Worm (Caenorhabditis elegans) whole organism, L4/young adult: ENCODE results near the gene far-3.

Source experiments
- W03F9.2 ChIP-seq: fragments of 150-350 bp; optimal IDR thresholded peaks from 2 replicates; lab custom pipeline; 2014; ENCODE audit warnings: missing biosample characterization, missing genetic modification characterization
- dao-5 ChIP-seq: sonication (generic microtip); optimal IDR thresholded peaks from 2 replicates; lab custom pipeline; 2016; ENCODE audit warnings: missing genotype, missing genetic modification characterization, moderate library complexity, missing compliant biosample characterization
- him-1 ChIP-seq: sonication (generic microtip); optimal IDR thresholded peaks from 2 replicates; lab custom pipeline; 2016; ENCODE audit warnings: missing genotype, missing genetic modification reagents, missing genetic modification characterization, missing compliant biosample characterization

Gene far-3

DNA sequence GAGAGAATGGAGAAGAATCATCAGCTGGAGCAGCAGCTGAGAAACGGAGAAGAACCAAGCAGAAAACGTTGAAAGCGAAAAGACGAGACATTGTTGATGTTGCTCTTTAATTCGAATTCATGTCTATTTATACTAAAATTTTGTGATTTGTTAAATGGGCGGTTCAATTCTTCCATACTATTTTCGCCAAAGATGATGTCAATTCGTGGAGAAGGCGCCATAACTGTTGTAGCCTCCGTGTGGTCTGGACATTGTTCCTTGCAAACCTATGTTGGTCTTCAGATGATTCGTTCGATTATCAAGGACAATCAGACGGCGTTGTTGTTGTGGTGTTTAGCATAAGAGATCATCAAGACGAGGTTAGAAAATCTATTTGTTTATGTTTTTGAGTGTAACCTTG, at the start of gene far-3:
Gene far-3, minus strand, starts transcription at position 101 of the 400 bp plus-strand sequence.
- TF ChIP-seq dao-5 (tag; lab: Kevin White, UChicago) (no peak), him-1 (tag; lab: Kevin White, UChicago) (no peak), W03F9.2 (no peak)

DNA sequence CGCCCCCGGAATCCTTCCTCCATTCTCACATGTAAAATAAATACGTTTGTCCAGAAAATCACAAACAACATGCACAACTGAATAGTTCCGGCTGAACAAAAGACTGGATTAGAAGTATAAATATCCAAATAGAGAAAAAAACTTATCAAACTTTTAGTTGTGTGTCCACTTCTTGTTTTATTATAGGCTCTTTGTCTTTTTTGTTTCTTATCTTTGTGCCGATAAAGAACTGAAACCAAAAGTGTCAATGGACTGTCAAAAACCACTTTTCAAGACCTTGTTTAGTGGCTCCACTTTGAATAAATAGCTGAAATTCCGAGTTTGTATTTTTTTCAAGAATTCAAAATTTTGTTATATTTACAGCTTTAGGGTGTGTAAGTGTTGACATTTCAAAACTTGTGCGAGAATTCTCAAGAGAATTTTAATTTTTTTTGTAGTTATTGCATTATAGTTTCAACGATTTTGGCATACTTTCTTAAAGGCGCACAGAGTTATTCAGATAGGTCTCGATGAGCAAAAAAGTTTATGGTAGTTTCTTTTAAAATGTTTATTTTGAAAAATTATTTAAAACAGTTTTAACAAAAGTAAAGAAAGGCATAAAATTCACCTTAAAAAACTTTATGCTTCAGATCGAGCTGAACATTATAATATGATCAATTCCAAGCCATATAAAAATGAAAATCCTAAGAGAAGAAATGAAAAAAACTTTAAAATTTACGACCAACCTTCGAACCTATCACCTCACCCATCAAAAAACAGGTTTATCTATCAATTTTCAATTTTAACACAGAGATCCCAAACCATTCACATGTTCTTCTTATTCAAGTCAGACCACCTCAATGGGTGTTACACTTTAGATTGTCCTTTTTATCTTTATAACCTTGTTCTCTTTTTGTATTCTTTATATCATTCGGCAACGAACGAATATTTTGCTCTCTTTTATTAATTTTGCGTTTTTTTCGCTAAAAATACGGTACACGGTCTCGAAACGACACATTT, 49.1 kb upstream of the far-3 start:
- TF ChIP-seq dao-5 (tag; lab: Kevin White, UChicago) (no peak), him-1 (tag; lab: Kevin White, UChicago) (no peak), W03F9.2 (no peak)

DNA sequence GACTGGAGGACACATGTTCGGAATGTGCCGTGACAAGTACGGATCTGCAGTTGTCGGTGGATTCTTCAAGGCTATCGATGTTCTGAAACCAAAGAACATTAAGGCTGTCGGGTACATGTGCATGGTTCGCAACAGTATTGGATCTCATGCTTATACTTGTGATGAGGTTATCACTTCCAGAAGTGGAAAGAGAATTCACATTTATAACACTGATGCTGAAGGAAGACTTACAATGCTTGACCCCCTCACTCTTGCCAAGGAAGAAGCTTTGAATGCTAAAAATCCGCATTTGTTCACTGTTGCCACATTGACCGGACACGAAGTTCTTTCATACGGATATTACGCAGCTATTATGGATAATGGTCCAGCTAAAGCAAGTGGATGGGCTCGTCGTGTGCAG, 47.7 kb upstream of the far-3 start:
- TF ChIP-seq W03F9.2 (no peak), him-1 (tag; lab: Kevin White, UChicago) (no peak), dao-5 (tag; lab: Kevin White, UChicago) (no peak)

DNA sequence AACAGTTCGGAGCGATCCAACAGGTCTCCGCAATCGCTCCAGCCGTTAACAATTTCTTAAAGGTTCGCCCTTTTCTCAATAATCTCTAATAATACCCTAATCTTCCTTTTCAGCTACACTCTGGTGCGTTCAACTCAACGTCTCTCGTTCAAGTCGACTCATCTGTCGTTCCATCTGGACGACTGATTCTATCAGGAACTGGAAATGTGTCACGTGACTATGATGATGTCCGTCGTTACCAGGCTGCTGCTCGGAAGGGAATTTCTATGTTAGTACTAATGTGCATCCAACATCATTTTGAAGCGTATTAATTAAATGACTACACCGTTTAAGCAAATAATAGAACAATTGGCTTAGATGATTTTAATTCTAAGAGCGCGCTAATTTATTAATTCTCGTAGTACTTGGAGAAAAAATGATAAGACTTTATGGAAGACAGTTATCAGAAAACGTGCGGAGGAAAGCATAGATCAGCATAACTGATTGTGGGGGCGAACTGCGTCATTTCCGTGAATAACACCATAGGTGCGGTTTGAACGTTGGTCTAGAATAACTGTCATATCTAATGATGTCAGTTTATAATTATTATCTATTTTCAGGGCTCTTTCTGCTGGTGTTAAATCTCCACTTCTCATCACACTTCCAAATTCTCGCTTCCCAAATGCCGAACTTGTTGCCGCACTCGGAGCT, 46.7 kb upstream of the far-3 start:
- TF ChIP-seq him-1 (tag; lab: Kevin White, UChicago) (no peak), dao-5 (tag; lab: Kevin White, UChicago) (no peak)

DNA sequence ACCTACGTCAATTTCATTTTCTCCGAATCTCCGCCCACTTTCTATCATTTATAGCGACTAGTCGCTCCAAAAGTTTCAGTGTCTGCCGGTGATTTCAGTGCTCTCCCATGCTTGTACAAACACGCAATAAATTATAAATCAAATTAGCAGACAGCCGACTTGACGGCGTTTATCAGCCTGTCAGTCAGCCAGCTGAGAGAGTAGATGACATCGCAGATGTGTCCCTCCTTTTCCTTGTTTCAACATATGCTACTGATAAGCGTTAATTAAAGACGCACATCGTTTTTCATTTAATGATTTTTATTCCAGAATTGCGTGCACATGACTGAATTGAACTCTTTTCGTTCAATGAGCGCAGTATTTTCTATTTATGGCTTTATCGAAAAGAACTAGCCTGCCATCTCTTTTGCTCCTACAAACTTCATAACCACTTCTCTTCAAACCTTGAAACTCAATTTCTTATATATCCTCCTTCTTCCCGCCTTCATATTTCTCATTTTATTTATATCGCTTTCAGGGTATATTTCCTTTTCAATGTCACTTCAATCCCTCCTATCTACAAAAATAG, 46.0 kb upstream of the far-3 start, which contains the start of gene lap-2:
Gene lap-2, plus strand, starts transcription at position 518 of the 568 bp plus-strand sequence.
- TF ChIP-seq W03F9.2 (no peak), him-1 (tag; lab: Kevin White, UChicago) (no peak), dao-5 (tag; lab: Kevin White, UChicago) (no peak)

DNA sequence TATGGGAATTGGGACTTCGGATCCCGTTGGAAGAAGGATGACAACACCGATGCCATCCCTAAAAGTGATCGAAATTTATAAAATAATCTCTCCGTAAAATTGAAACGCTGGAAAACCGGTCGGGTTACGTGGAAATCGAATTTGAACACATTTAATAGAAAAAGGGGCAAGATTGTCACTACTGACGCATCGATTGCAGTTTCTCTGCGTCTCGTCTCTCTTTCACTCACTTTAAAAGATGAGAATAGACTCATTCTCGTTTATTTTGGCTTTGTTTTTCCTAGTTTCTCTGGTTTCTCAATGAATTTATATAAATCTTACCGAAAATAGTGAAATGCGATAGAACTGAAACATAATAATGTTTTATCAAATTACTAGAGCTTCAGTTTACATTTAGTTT, 44.3 kb upstream of the far-3 start, which contains the start of gene scyl-1:
Gene scyl-1, minus strand, starts transcription at position 56 of the 400 bp plus-strand sequence.
- no peak for TF ChIP-seq W03F9.2
- TF ChIP-seq him-1 (tag; lab: Kevin White, UChicago): no peak
- TF ChIP-seq dao-5 (tag; lab: Kevin White, UChicago): no peak

DNA sequence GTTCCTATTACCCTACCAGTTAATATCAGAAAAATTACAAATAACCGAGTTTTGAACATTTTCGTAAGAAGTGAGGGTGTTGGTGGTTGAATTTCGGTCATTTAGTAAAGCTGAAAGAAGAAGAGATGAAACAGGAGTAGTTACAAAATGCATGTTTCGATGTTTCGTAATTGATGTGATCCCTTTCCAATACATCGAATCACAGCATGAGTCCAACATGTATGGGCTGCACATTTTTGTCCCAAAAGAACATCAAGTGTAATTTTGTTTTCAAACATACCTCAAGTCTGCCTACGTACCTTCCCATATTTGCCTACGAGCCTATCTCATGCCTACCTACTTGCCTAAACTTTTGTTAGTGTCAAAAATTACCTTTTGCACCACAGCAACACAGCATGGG, 39.1 kb upstream of the far-3 start, which contains the start of gene W07G4.2:
Gene W07G4.2, minus strand, starts transcription at position 101 of the 400 bp plus-strand sequence.
- TF ChIP-seq dao-5 (tag; lab: Kevin White, UChicago) (no peak), him-1 (tag; lab: Kevin White, UChicago) (no peak), W03F9.2 (no peak)

DNA sequence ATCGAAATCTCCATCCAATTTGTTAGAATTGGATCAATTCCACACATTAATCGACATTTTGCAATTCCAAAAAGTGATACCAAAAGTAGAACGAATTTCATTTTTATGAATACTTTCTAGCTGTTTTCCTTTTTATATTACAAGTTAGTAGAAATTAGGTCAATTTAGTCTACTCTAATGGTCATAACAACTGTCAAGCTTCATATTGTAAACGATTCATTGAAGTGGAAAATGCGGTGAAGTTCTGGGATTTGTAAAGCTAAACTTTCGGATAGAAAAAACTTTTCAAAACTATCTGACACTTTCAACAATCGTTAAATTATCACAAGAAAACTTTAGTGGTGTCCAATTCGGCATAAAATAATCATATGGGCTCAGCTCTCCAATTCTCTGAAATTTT, 37.3 kb upstream of the far-3 start, which contains the start of gene W07G4.7:
Gene W07G4.7, minus strand, starts transcription at position 101 of the 400 bp plus-strand sequence.
- no peak for TF ChIP-seq dao-5 (tag; lab: Kevin White, UChicago)
- no peak for TF ChIP-seq him-1 (tag; lab: Kevin White, UChicago)
- no peak for TF ChIP-seq W03F9.2

DNA sequence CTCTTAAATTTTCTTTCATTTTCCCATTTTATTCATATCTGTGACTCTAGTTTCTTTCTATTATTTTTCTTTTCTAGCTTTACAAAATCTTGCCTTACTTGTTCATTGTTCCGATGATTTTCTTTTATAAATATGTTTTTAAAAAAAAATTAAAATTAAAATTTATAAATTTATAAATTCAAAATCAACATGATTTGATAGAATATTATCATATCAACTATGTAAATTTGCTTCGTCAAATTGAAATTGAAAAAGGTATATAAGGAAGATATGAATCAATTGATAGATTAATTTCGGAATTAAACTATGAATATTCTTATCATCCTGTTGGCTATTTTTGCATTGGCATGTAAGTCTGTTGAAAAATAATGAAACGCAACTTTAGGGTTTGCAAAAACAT, 35.9 kb upstream of the far-3 start, which contains the start of gene W07G4.1:
Gene W07G4.1, plus strand, starts transcription at position 301 of the 400 bp plus-strand sequence.
- TF ChIP-seq dao-5 (tag; lab: Kevin White, UChicago): no peak

DNA sequence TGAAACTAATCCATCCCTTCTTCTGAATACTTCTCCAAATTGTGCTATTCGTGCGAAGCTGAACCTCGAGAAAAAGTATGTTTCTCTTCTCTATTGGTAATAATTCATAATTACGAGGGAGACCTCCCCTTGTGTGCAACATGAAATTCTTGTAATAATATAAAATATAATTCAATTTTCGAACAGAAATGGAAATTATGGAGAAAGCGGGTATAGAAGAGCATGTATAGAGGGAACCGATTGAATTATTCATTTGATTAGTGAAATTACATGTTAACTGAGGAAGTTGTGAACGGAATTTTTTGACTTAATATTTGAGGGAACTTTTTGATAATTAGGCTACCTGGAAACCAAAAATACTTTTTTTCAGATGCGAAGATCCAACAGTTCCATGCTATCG, 31.5 kb upstream of the far-3 start:
- TF ChIP-seq dao-5 (tag; lab: Kevin White, UChicago): no peak
- no peak for TF ChIP-seq W03F9.2
- TF ChIP-seq him-1 (tag; lab: Kevin White, UChicago): no peak

DNA sequence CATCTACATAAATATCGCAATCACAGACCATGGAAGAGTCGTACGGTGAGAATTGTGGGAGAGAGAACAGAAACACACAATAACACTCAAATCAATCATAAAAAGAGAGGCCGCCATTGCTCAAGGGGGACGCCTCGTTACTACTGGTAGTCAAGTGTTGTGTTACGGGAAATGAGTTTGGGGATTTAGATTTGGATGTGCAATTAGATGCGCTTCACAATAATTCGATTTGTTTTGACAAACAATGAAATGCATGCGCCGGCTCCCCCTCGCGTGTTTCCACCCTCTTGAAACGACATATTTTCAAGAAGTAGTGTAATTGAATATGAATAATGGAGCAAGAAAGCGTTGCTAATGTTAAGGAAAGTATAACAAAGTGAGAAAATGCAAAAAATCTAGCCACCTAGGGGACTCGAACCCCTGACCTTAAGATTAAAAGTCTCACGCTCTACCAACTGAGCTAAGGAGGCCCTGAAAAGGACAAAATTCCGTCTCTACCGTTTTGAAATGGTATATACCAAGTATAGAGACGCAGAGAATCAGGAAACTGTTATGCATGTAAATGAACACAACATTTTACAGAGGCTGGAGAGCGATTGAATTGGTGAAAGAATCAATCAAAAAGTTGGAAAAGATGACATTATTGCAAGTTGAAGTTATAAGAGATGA, 29.4 kb upstream of the far-3 start:
- TF ChIP-seq him-1 (tag; lab: Kevin White, UChicago) (no peak), W03F9.2 (no peak), dao-5 (tag; lab: Kevin White, UChicago) (no peak)

DNA sequence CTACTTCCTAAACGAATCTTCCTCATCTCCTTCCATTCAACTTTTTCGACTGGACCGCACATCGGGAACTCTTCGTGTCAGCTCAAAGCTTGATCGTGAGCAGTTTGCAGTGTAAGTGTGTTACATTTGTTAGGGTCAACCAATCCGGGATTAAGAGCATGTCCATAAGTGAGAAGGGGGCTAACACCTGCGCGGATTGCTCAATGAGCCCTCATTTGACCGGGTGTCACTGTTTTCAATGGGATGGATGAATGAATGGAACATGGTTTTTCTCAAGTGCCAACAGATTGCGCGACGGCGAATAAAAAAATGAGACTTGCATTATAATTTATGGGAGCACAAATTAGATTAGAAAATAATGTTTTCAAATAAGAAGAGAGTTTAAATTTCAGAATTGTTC, 28.0 kb upstream of the far-3 start:
- no peak for TF ChIP-seq dao-5 (tag; lab: Kevin White, UChicago)
- no peak for TF ChIP-seq him-1 (tag; lab: Kevin White, UChicago)
- no peak for TF ChIP-seq W03F9.2

DNA sequence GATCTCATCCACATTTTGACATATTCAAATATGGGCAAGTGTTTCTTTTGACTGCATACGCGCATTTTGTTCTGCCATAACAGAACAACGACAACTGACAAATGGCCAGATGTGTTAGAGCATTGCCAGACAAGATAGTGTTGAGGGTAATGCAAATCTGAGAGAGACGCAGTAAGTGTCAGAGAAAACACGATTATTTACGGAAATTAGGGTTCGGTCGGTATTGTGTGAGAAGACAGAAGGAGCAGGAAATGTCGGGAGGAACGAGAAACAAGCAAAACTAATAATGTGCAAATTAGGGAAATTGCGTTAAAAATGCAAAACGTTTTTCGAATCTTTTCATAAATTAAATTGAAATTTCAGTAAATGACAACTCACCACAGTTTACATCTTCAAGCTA, 27.2 kb upstream of the far-3 start:
- TF ChIP-seq dao-5 (tag; lab: Kevin White, UChicago) (no peak), him-1 (tag; lab: Kevin White, UChicago) (no peak), W03F9.2 (no peak)
